Worm (Caenorhabditis elegans): ENCODE data around the gene C31H1.5.

ce11 chrIV:5842905-5843304, 46.3 kb upstream of the C31H1.5 start:
- TF ChIP-seq jun-1 (tag; optimal IDR thresholded peaks at IDR 0.05) (no peak), unc-62 (GFP tag; optimal IDR thresholded peaks at IDR 0.05) (no peak), ztf-4 (tag; optimal IDR thresholded peaks at IDR 0.05) (no peak), nhr-11 (tag; optimal IDR thresholded peaks at IDR 0.05) (no peak), mdl-1 (tag; optimal IDR thresholded peaks at IDR 0.05) (no peak)
